Fruit fly (Drosophila melanogaster) whole organism, embryonic: ENCODE data around the gene CG43085.
A peak's percentile ranks its signal among the peaks of the same experiment; 100 is the strongest.

Experiments used
- Atf-2 ChIP-seq: fragments of 200-800 bp; sonication (Bioruptor generic); optimal IDR thresholded peaks from 2 replicates; lab custom pipeline; 2016; ENCODE audit warnings: missing biosample characterization, missing genetic modification characterization
- CG10543 ChIP-seq: fragments of 200-800 bp; sonication (Bioruptor generic); optimal IDR thresholded peaks from 3 replicates; lab custom pipeline; 2017; ENCODE audit warnings: missing biosample characterization, mild to moderate bottlenecking, missing genetic modification characterization, moderate library complexity
- CG10565 ChIP-seq: fragments of 200-800 bp; sonication (Bioruptor generic); optimal IDR thresholded peaks from 3 replicates; lab custom pipeline; 2016; ENCODE audit warnings: missing biosample characterization, mild to moderate bottlenecking, missing genetic modification characterization
- CG12219 ChIP-seq: fragments of 200-800 bp; sonication (Bioruptor generic); optimal IDR thresholded peaks from 3 replicates; lab custom pipeline; 2018; ENCODE audit warnings: missing biosample characterization, mild to moderate bottlenecking, missing genetic modification characterization
- CG12299 ChIP-seq: fragments of 200-800 bp; sonication (Bioruptor generic); optimal IDR thresholded peaks from 2 replicates; lab custom pipeline; 2018; ENCODE audit warnings: missing biosample characterization, mild to moderate bottlenecking, missing genetic modification characterization
- CG12769 ChIP-seq: fragments of 200-800 bp; sonication (Bioruptor generic); optimal IDR thresholded peaks from 2 replicates; lab custom pipeline; 2019; ENCODE audit warnings: missing biosample characterization, mild to moderate bottlenecking, missing genetic modification characterization, moderate library complexity
- CG13287 ChIP-seq: fragments of 200-800 bp; sonication (Bioruptor generic); IDR thresholded peaks from 2 replicates; pipeline ENCODE4 v1.3.6; 2022; ENCODE audit warnings: missing biosample characterization, missing genetic modification characterization; ENCODE audit not compliant: partially characterized antibody
- CG15601 ChIP-seq: fragments of 200-800 bp; sonication (Bioruptor generic); optimal IDR thresholded peaks from 3 replicates; lab custom pipeline; 2019; ENCODE audit warnings: missing biosample characterization, mild to moderate bottlenecking, missing genetic modification characterization, moderate library complexity
- CG1647 ChIP-seq: fragments of 200-800 bp; sonication (Bioruptor generic); optimal IDR thresholded peaks from 3 replicates; lab custom pipeline; 2016; ENCODE audit warnings: missing biosample characterization, missing genetic modification characterization
- CG16863 ChIP-seq: fragments of 200-800 bp; sonication (Bioruptor generic); optimal IDR thresholded peaks from 3 replicates; lab custom pipeline; 2016; ENCODE audit warnings: missing biosample characterization, missing genetic modification characterization
- CG18011 ChIP-seq: fragments of 200-800 bp; sonication (Bioruptor generic); optimal IDR thresholded peaks from 2 replicates; lab custom pipeline; 2017; ENCODE audit warnings: missing biosample characterization, missing genetic modification characterization, mild to moderate bottlenecking, moderate library complexity, missing genotype
- CG34422 ChIP-seq: fragments of 200-800 bp; sonication (Bioruptor generic); IDR thresholded peaks from 3 replicates; pipeline ENCODE4 v1.3.6; 2022; ENCODE audit warnings: missing biosample characterization, missing genetic modification characterization
- CG3847 ChIP-seq: fragments of 200-800 bp; sonication (Bioruptor generic); IDR thresholded peaks from 2 replicates; pipeline ENCODE4 v1.3.6; 2022; ENCODE audit warnings: missing biosample characterization, missing genetic modification characterization
- CG6683 ChIP-seq: fragments of 200-800 bp; sonication (Bioruptor generic); optimal IDR thresholded peaks from 2 replicates; lab custom pipeline; 2017; ENCODE audit warnings: missing biosample characterization, mild to moderate bottlenecking, missing genetic modification characterization, missing genetic modification reagents
- CG7745 ChIP-seq: fragments of 200-800 bp; sonication (Bioruptor generic); optimal IDR thresholded peaks from 2 replicates; lab custom pipeline; 2018; ENCODE audit warnings: missing biosample characterization, mild to moderate bottlenecking, missing genetic modification characterization, moderate library complexity
- CG8944 ChIP-seq: fragments of 200-800 bp; sonication (Bioruptor generic); optimal IDR thresholded peaks from 3 replicates; lab custom pipeline; 2016; ENCODE audit warnings: missing biosample characterization, missing genetic modification characterization
- CHES-1-like ChIP-seq: fragments of 200-800 bp; sonication (Bioruptor generic); optimal IDR thresholded peaks from 2 replicates; lab custom pipeline; 2016; ENCODE audit warnings: missing biosample characterization, missing genetic modification characterization
- D19A ChIP-seq: fragments of 200-800 bp; optimal IDR thresholded peaks from 3 replicates; lab custom pipeline; 2019; ENCODE audit warnings: missing biosample characterization, mild to moderate bottlenecking, missing genetic modification characterization, moderate library complexity
- Dbx ChIP-seq: fragments of 200-800 bp; sonication (Bioruptor generic); IDR thresholded peaks from 3 replicates; pipeline ENCODE4 v1.3.6; 2022; ENCODE audit warnings: missing biosample characterization, missing genetic modification characterization
- Dref ChIP-seq: fragments of 200-800 bp; sonication (Bioruptor generic); IDR thresholded peaks from 2 replicates; pipeline ENCODE4 v1.3.6; 2022; ENCODE audit warnings: missing biosample characterization, missing genetic modification characterization
- ERR ChIP-seq: fragments of 200-800 bp; sonication (Bioruptor generic); optimal IDR thresholded peaks from 2 replicates; lab custom pipeline; 2016; ENCODE audit warnings: missing biosample characterization, missing genetic modification characterization
- Eip74EF ChIP-seq, 2 experiments: fragments of 200-800 bp in 1 of 2; fragments of >200 bp in 1 of 2; sonication (Bioruptor generic) in 1 of 2; optimal IDR thresholded peaks; 2 replicates each; lab custom pipeline; 2017 to 2019; ENCODE audit warnings: missing biosample characterization in 2 of 2, missing genetic modification characterization in 2 of 2, mild to moderate bottlenecking in 1 of 2, moderate library complexity in 1 of 2
- HLH54F ChIP-seq: fragments of 200-800 bp; sonication (Bioruptor generic); optimal IDR thresholded peaks from 3 replicates; lab custom pipeline; 2016; ENCODE audit warnings: missing biosample characterization, missing genetic modification characterization
- Hey ChIP-seq: fragments of 200-800 bp; sonication (Bioruptor generic); optimal IDR thresholded peaks from 3 replicates; lab custom pipeline; 2018; ENCODE audit warnings: missing biosample characterization, mild to moderate bottlenecking, missing genetic modification characterization
- Hr39 ChIP-seq: fragments of >200 bp; optimal IDR thresholded peaks from 2 replicates; lab custom pipeline; 2017
- Jarid2 ChIP-seq: fragments of 200-800 bp; sonication (Bioruptor generic); optimal IDR thresholded peaks from 3 replicates; lab custom pipeline; 2017; ENCODE audit warnings: mild to moderate bottlenecking, missing biosample characterization, missing genetic modification reagents, missing genetic modification characterization
- NC2α ChIP-seq: fragments of 200-800 bp; sonication (Bioruptor generic); optimal IDR thresholded peaks from 2 replicates; lab custom pipeline; 2016; ENCODE audit warnings: missing biosample characterization, missing genetic modification characterization
- Nf-YB ChIP-seq: fragments of 200-800 bp; sonication (Bioruptor generic); optimal IDR thresholded peaks from 3 replicates; lab custom pipeline; 2019; ENCODE audit warnings: missing biosample characterization, mild to moderate bottlenecking, missing genetic modification characterization, moderate library complexity
- Oli ChIP-seq: fragments of 200-800 bp; sonication (Bioruptor generic); optimal IDR thresholded peaks from 2 replicates; lab custom pipeline; 2018; ENCODE audit warnings: missing biosample characterization, mild to moderate bottlenecking, missing genetic modification characterization, moderate library complexity
- Sry-β ChIP-seq: fragments of 200-800 bp; sonication (Bioruptor generic); optimal IDR thresholded peaks from 2 replicates; lab custom pipeline; 2018; ENCODE audit warnings: missing biosample characterization, mild to moderate bottlenecking, missing genetic modification characterization, moderate library complexity
- Xbp1 ChIP-seq: fragments of 200-800 bp; sonication (Bioruptor generic); optimal IDR thresholded peaks from 3 replicates; lab custom pipeline; 2016; ENCODE audit warnings: missing biosample characterization, mild to moderate bottlenecking, missing genetic modification characterization
- chif ChIP-seq, 2 experiments: fragments of 200-800 bp; sonication (Bioruptor generic); optimal IDR thresholded peaks; 3 replicates each; lab custom pipeline; 2016; ENCODE audit warnings: missing biosample characterization in 2 of 2, missing genetic modification characterization in 2 of 2
- corto ChIP-seq: fragments of 200-800 bp; sonication (Bioruptor generic); optimal IDR thresholded peaks from 2 replicates; lab custom pipeline; 2016; ENCODE audit warnings: missing biosample characterization, mild to moderate bottlenecking, missing genetic modification characterization, moderate library complexity
- da ChIP-seq: fragments of 200-800 bp; sonication (Bioruptor generic); optimal IDR thresholded peaks from 2 replicates; lab custom pipeline; 2016; ENCODE audit warnings: missing biosample characterization, missing genetic modification characterization
- danr ChIP-seq: fragments of 200-800 bp; sonication (Bioruptor generic); IDR thresholded peaks from 2 replicates; pipeline ENCODE4 v1.3.6; 2022; ENCODE audit warnings: missing biosample characterization, missing genetic modification characterization
- emc ChIP-seq: fragments of 200-800 bp; sonication (Bioruptor generic); optimal IDR thresholded peaks from 2 replicates; lab custom pipeline; 2016; ENCODE audit warnings: missing biosample characterization, missing genetic modification characterization
- fd96Cb ChIP-seq: fragments of 200-800 bp; sonication (Bioruptor generic); optimal IDR thresholded peaks from 2 replicates; lab custom pipeline; 2018; ENCODE audit warnings: missing biosample characterization, mild to moderate bottlenecking, missing genetic modification characterization, moderate library complexity
- lbe ChIP-seq: fragments of 200-800 bp; sonication (Bioruptor generic); optimal IDR thresholded peaks from 2 replicates; lab custom pipeline; 2016; ENCODE audit warnings: missing biosample characterization, mild to moderate bottlenecking, missing genetic modification characterization
- phol ChIP-seq: fragments of 200-800 bp; sonication (Bioruptor generic); optimal IDR thresholded peaks from 3 replicates; lab custom pipeline; 2018; ENCODE audit warnings: missing biosample characterization, mild to moderate bottlenecking, missing genetic modification characterization, moderate library complexity
- prd ChIP-seq, 3 experiments: fragments of >200 bp in 2 of 3; fragments of 200-800 bp in 1 of 3; sonication (Bioruptor generic) in 1 of 3; optimal IDR thresholded peaks in 2 of 3; IDR thresholded peaks in 1 of 3; 2 replicates in 2 of 3; 3 replicates in 1 of 3; pipeline versions ENCODE4 v1.3.6 to Lab custom; 2017 to 2022; ENCODE audit warnings: missing biosample characterization in 1 of 3, missing genetic modification characterization in 1 of 3
- pros ChIP-seq: fragments of 200-800 bp; sonication (Bioruptor generic); optimal IDR thresholded peaks from 3 replicates; lab custom pipeline; 2019; ENCODE audit warnings: missing biosample characterization, mild to moderate bottlenecking, missing genetic modification characterization, moderate library complexity
- psq ChIP-seq: fragments of 200-800 bp; sonication (Bioruptor generic); optimal IDR thresholded peaks from 2 replicates; lab custom pipeline; 2017; ENCODE audit warnings: missing biosample characterization, missing genetic modification characterization
- pzg ChIP-seq: fragments of 200-800 bp; sonication (Bioruptor generic); optimal IDR thresholded peaks from 3 replicates; lab custom pipeline; 2018; ENCODE audit warnings: missing biosample characterization, mild to moderate bottlenecking, missing genetic modification characterization, moderate library complexity
- rib ChIP-seq: fragments of 200-800 bp; sonication (Bioruptor generic); IDR thresholded peaks from 2 replicates; pipeline ENCODE4 v1.3.6; 2022; ENCODE audit warnings: missing biosample characterization, missing genetic modification characterization
- salm ChIP-seq: fragments of 200-800 bp; sonication (Bioruptor generic); optimal IDR thresholded peaks from 2 replicates; lab custom pipeline; 2018; ENCODE audit warnings: missing biosample characterization, mild to moderate bottlenecking, missing genetic modification characterization
- sisA ChIP-seq: fragments of 200-800 bp; sonication (Bioruptor generic); IDR thresholded peaks from 2 replicates; pipeline ENCODE4 v1.3.6; 2022; ENCODE audit warnings: missing biosample characterization, missing genetic modification characterization
- stc ChIP-seq: fragments of 200-800 bp; sonication (Bioruptor generic); IDR thresholded peaks from 2 replicates; pipeline ENCODE4 v1.3.6; 2022; ENCODE audit warnings: missing biosample characterization, missing genetic modification characterization
- tgo ChIP-seq: fragments of 200-800 bp; sonication (Bioruptor generic); IDR thresholded peaks from 3 replicates; pipeline ENCODE4 v1.3.6; 2022; ENCODE audit warnings: missing biosample characterization, missing genetic modification characterization
- twi ChIP-seq: fragments of 200-800 bp; optimal IDR thresholded peaks from 2 replicates; lab custom pipeline; 2019; ENCODE audit warnings: missing biosample characterization, mild to moderate bottlenecking, missing genetic modification characterization, moderate library complexity
- vvl ChIP-seq: fragments of 200-800 bp; sonication (Bioruptor generic); IDR thresholded peaks from 2 replicates; pipeline ENCODE4 v1.3.6; 2022; ENCODE audit warnings: missing biosample characterization, missing genetic modification characterization

CG43085 gene

dm6 chr3L:17656716-17657395, 10.3 kb upstream of the CG43085 start (continued):
- no peak for TF ChIP-seq CG8944 (GFP tag; lab: Kevin White, UChicago)
- TF ChIP-seq CG3847 (GFP tag; lab: Robert Waterston, UW) = no peak
- peak; percentile 5 for TF ChIP-seq CG12299
- no peak for TF ChIP-seq twi (tag; lab: Kevin White, UChicago)
- peak; percentile 86 for TF ChIP-seq Hey
- no peak for TF ChIP-seq CG16863 (GFP tag; lab: Kevin White, UChicago)
- no peak for TF ChIP-seq psq (GFP tag; lab: Kevin White, UChicago)
- no peak for TF ChIP-seq CG18011 (GFP tag; lab: Kevin White, UChicago)
- TF ChIP-seq Hr39 (lab: Kevin White, UChicago) = no peak
- no peak for TF ChIP-seq rib
- no peak for TF ChIP-seq CG7745 (tag; lab: Kevin White, UChicago)
- TF ChIP-seq fd96Cb (tag; lab: Kevin White, UChicago) = no peak
- TF ChIP-seq Eip74EF (GFP tag; optimal IDR thresholded peaks at IDR 0.05; lab: Kevin White, UChicago) = no peak
- no peak for TF ChIP-seq corto
- TF ChIP-seq CG34422 (GFP tag; lab: Robert Waterston, UW) = no peak
- TF ChIP-seq D19A (tag; lab: Kevin White, UChicago) = no peak
- TF ChIP-seq CG12769 (tag; lab: Kevin White, UChicago) = no peak
- TF ChIP-seq lbe (GFP tag; lab: Kevin White, UChicago) = no peak
- no peak for TF ChIP-seq CG12219 (GFP tag; lab: Kevin White, UChicago)
- no peak for TF ChIP-seq CG1647 (GFP tag; lab: Kevin White, UChicago)
- TF ChIP-seq da (GFP tag; lab: Kevin White, UChicago) = no peak
- no peak for TF ChIP-seq emc (GFP tag; lab: Kevin White, UChicago)
- TF ChIP-seq Dbx (GFP tag; lab: Robert Waterston, UW) = no peak
- TF ChIP-seq CG13287 (GFP tag; lab: Robert Waterston, UW) = no peak
- TF ChIP-seq pros (GFP tag; lab: Kevin White, UChicago) = no peak
- no peak for TF ChIP-seq danr
- no peak for TF ChIP-seq chif (GFP tag; optimal IDR thresholded peaks at IDR 0.05; lab: Kevin White, UChicago)
- TF ChIP-seq Sry-β = no peak
- no peak for TF ChIP-seq HLH54F
- peak; percentile 5 for TF ChIP-seq CG15601 (tag; lab: Kevin White, UChicago)
- TF ChIP-seq Xbp1 (GFP tag; lab: Kevin White, UChicago) = no peak
- TF ChIP-seq vvl = no peak
- no peak for TF ChIP-seq CG10543 (GFP tag; lab: Kevin White, UChicago)
- no peak for TF ChIP-seq Jarid2 (GFP tag; lab: Kevin White, UChicago)
- no peak for TF ChIP-seq Oli
- TF ChIP-seq sisA (GFP tag; lab: Robert Waterston, UW) = no peak
- no peak for TF ChIP-seq CG6683 (GFP tag; lab: Kevin White, UChicago)
- no peak for TF ChIP-seq Nf-YB (GFP tag; lab: Kevin White, UChicago)
- no peak for TF ChIP-seq phol (tag; lab: Kevin White, UChicago)
- TF ChIP-seq NC2α (GFP tag; lab: Kevin White, UChicago) = no peak
- TF ChIP-seq CHES-1-like (GFP tag; lab: Kevin White, UChicago) = no peak
- TF ChIP-seq ERR (GFP tag; lab: Kevin White, UChicago) = no peak
- no peak for TF ChIP-seq Dref
- TF ChIP-seq stc (GFP tag; lab: Robert Waterston, UW) = no peak
- no peak for TF ChIP-seq tgo (GFP tag; lab: Robert Waterston, UW)
- TF ChIP-seq prd (optimal IDR thresholded peaks at IDR 0.05; lab: Kevin White, UChicago) = no peak
- 0 out of 3 replicates have a peak, but pooled peaks have one; percentile 16 for TF ChIP-seq prd (GFP tag; IDR thresholded peaks at IDR 0.05; lab: Robert Waterston, UW)
- no peak for TF ChIP-seq pzg (GFP tag; lab: Kevin White, UChicago)
- no peak for TF ChIP-seq salm (tag; lab: Kevin White, UChicago)
- TF ChIP-seq CG10565 (GFP tag; lab: Kevin White, UChicago) = no peak
- TF ChIP-seq Atf-2 (GFP tag; lab: Kevin White, UChicago) = no peak
